Fruit fly (Drosophila melanogaster) whole organism, embryonic: ENCODE data around the gene mei-P26.

ENCODE experiments used
- Aef1 ChIP-seq: fragments of 200-800 bp; sonication (Bioruptor generic); IDR thresholded peaks from 3 replicates; pipeline ENCODE4 v1.3.6; 2022; ENCODE audit warnings: missing biosample characterization, missing genetic modification characterization
- Antp ChIP-seq: fragments of 200-800 bp; sonication (Bioruptor generic); optimal IDR thresholded peaks from 3 replicates; lab custom pipeline; 2016; ENCODE audit warnings: missing biosample characterization, missing genetic modification characterization
- Bgb ChIP-seq: fragments of 200-800 bp; sonication (Bioruptor generic); IDR thresholded peaks from 2 replicates; pipeline ENCODE4 v1.3.6; 2022; ENCODE audit warnings: missing biosample characterization, missing genetic modification characterization; ENCODE audit not compliant: partially characterized antibody
- Bteb2 ChIP-seq: fragments of 200-800 bp; sonication (Bioruptor generic); optimal IDR thresholded peaks from 2 replicates; lab custom pipeline; 2016; ENCODE audit warnings: missing biosample characterization, missing genetic modification characterization
- CG12744 ChIP-seq: fragments of 200-800 bp; sonication (Bioruptor generic); optimal IDR thresholded peaks from 2 replicates; lab custom pipeline; 2016; ENCODE audit warnings: missing biosample characterization, missing genetic modification characterization
- CG14710 ChIP-seq: fragments of 200-800 bp; sonication (Bioruptor generic); optimal IDR thresholded peaks from 3 replicates; lab custom pipeline; 2019; ENCODE audit warnings: missing biosample characterization, mild to moderate bottlenecking, missing genetic modification characterization, moderate library complexity
- CG16863 ChIP-seq: fragments of 200-800 bp; sonication (Bioruptor generic); optimal IDR thresholded peaks from 3 replicates; lab custom pipeline; 2016; ENCODE audit warnings: missing biosample characterization, missing genetic modification characterization
- CG17385 ChIP-seq: fragments of 200-800 bp; sonication (Bioruptor generic); optimal IDR thresholded peaks from 3 replicates; lab custom pipeline; 2018; ENCODE audit warnings: missing biosample characterization, mild to moderate bottlenecking, missing genetic modification characterization
- CG17802 ChIP-seq: fragments of 200-800 bp; sonication (Bioruptor generic); optimal IDR thresholded peaks from 2 replicates; lab custom pipeline; 2018; ENCODE audit warnings: missing biosample characterization, mild to moderate bottlenecking, missing genetic modification characterization, moderate library complexity
- CG1792 ChIP-seq: fragments of 200-800 bp; sonication (Bioruptor generic); optimal IDR thresholded peaks from 2 replicates; lab custom pipeline; 2016; ENCODE audit warnings: missing biosample characterization, missing genetic modification characterization
- CG2889 ChIP-seq: fragments of 200-800 bp; sonication (Bioruptor generic); IDR thresholded peaks from 3 replicates; pipeline ENCODE4 v1.3.6; 2022; ENCODE audit warnings: missing biosample characterization, missing genetic modification characterization
- CG32532 ChIP-seq: fragments of 200-800 bp; sonication (Bioruptor generic); IDR thresholded peaks from 2 replicates; pipeline ENCODE4 v1.3.6; 2022; ENCODE audit warnings: missing biosample characterization, missing genetic modification characterization
- CG32772 ChIP-seq: fragments of 200-800 bp; sonication (Bioruptor generic); IDR thresholded peaks from 2 replicates; pipeline ENCODE4 v1.3.6; 2022; ENCODE audit warnings: missing biosample characterization, missing genetic modification characterization
- CG6683 ChIP-seq: fragments of 200-800 bp; sonication (Bioruptor generic); optimal IDR thresholded peaks from 2 replicates; lab custom pipeline; 2017; ENCODE audit warnings: missing biosample characterization, mild to moderate bottlenecking, missing genetic modification characterization, missing genetic modification reagents
- CG6854 ChIP-seq: fragments of 200-800 bp; sonication (Bioruptor generic); optimal IDR thresholded peaks from 3 replicates; lab custom pipeline; 2017; ENCODE audit warnings: missing biosample characterization, mild to moderate bottlenecking, missing genetic modification characterization
- CG7357 ChIP-seq: fragments of 200-800 bp; sonication (Bioruptor generic); IDR thresholded peaks from 3 replicates; pipeline ENCODE4 v1.3.6; 2022; ENCODE audit warnings: missing biosample characterization, missing genetic modification characterization
- CG7786 ChIP-seq: fragments of 200-800 bp; sonication (Bioruptor generic); optimal IDR thresholded peaks from 2 replicates; lab custom pipeline; 2016; ENCODE audit warnings: missing biosample characterization, missing genetic modification characterization
- CG8359 ChIP-seq: fragments of 200-800 bp; sonication (Bioruptor generic); optimal IDR thresholded peaks from 2 replicates; lab custom pipeline; 2017; ENCODE audit warnings: missing biosample characterization, mild to moderate bottlenecking, missing genetic modification characterization, borderline replicate concordance
- Dbx ChIP-seq: fragments of 200-800 bp; sonication (Bioruptor generic); IDR thresholded peaks from 3 replicates; pipeline ENCODE4 v1.3.6; 2022; ENCODE audit warnings: missing biosample characterization, missing genetic modification characterization
- Drgx ChIP-seq: fragments of 200-800 bp; sonication (Bioruptor generic); IDR thresholded peaks from 2 replicates; pipeline ENCODE4 v1.3.6; 2022; ENCODE audit warnings: missing biosample characterization, missing genetic modification characterization
- ERR ChIP-seq: fragments of 200-800 bp; sonication (Bioruptor generic); optimal IDR thresholded peaks from 2 replicates; lab custom pipeline; 2016; ENCODE audit warnings: missing biosample characterization, missing genetic modification characterization
- Hr3 ChIP-seq: fragments of 200-800 bp; sonication (Bioruptor generic); optimal IDR thresholded peaks from 3 replicates; lab custom pipeline; 2016; ENCODE audit warnings: missing biosample characterization, missing genetic modification characterization
- Hr51 ChIP-seq, 2 experiments: fragments of 200-800 bp; sonication (Bioruptor generic); optimal IDR thresholded peaks; 2 replicates in 1 of 2; 3 replicates in 1 of 2; lab custom pipeline; 2016 to 2018; ENCODE audit warnings: missing biosample characterization in 2 of 2, missing genetic modification characterization in 2 of 2, mild to moderate bottlenecking in 1 of 2, moderate library complexity in 1 of 2
- MBD-R2 ChIP-seq: fragments of 200-800 bp; sonication (Bioruptor generic); IDR thresholded peaks from 2 replicates; pipeline ENCODE4 v1.3.6; 2022; ENCODE audit warnings: missing biosample characterization, missing genetic modification characterization
- Mes4 ChIP-seq: fragments of 200-800 bp; sonication (Bioruptor generic); optimal IDR thresholded peaks from 2 replicates; lab custom pipeline; 2016; ENCODE audit warnings: missing biosample characterization, missing genetic modification characterization
- NFAT ChIP-seq: fragments of 200-800 bp; sonication (Bioruptor generic); IDR thresholded peaks from 2 replicates; pipeline ENCODE4 v1.3.6; 2022; ENCODE audit warnings: missing biosample characterization, missing genetic modification characterization
- Oaz ChIP-seq: fragments of 200-800 bp; sonication (Bioruptor generic); IDR thresholded peaks from 2 replicates; pipeline ENCODE4 v1.3.6; 2022; ENCODE audit warnings: missing biosample characterization, missing genetic modification characterization
- Taf1 ChIP-seq: fragments of 200-800 bp; sonication (Bioruptor generic); IDR thresholded peaks from 2 replicates; pipeline ENCODE4 v1.3.6; 2022; ENCODE audit warnings: missing biosample characterization, missing genetic modification characterization
- Trl ChIP-seq, 3 experiments: fragments of >200 bp in 2 of 3; fragments of 200-800 bp in 1 of 3; sonication (Bioruptor generic) in 1 of 3; optimal IDR thresholded peaks; 2 replicates in 1 of 3; 3 replicates in 2 of 3; lab custom pipeline; 2016 to 2017; ENCODE audit warnings: missing biosample characterization in 1 of 3, missing genetic modification characterization in 1 of 3
- Xbp1 ChIP-seq: fragments of 200-800 bp; sonication (Bioruptor generic); optimal IDR thresholded peaks from 3 replicates; lab custom pipeline; 2016; ENCODE audit warnings: missing biosample characterization, mild to moderate bottlenecking, missing genetic modification characterization
- btn ChIP-seq: fragments of 200-800 bp; sonication (Bioruptor generic); optimal IDR thresholded peaks from 2 replicates; lab custom pipeline; 2016; ENCODE audit warnings: missing biosample characterization, missing genetic modification characterization
- chif ChIP-seq, 2 experiments: fragments of 200-800 bp; sonication (Bioruptor generic); optimal IDR thresholded peaks; 3 replicates each; lab custom pipeline; 2016; ENCODE audit warnings: missing biosample characterization in 2 of 2, missing genetic modification characterization in 2 of 2
- crc ChIP-seq: fragments of 200-800 bp; sonication (Bioruptor generic); optimal IDR thresholded peaks from 2 replicates; lab custom pipeline; 2016; ENCODE audit warnings: missing biosample characterization, missing genetic modification characterization
- dpn ChIP-seq, 2 experiments: fragments of 200-800 bp; sonication (Bioruptor generic); optimal IDR thresholded peaks; 3 replicates each; lab custom pipeline; 2016; ENCODE audit warnings: missing biosample characterization in 2 of 2, missing genetic modification characterization in 2 of 2
- dysf ChIP-seq: fragments of 200-800 bp; sonication (Bioruptor generic); IDR thresholded peaks from 3 replicates; pipeline ENCODE4 v1.3.6; 2022; ENCODE audit warnings: missing biosample characterization, missing genetic modification characterization
- ems ChIP-seq: fragments of 200-800 bp; sonication (Bioruptor generic); optimal IDR thresholded peaks from 3 replicates; lab custom pipeline; 2016; ENCODE audit warnings: missing biosample characterization, missing genetic modification characterization
- esg ChIP-seq: fragments of 200-800 bp; sonication (Bioruptor generic); conservative IDR thresholded peaks from 2 replicates; pipeline ENCODE4 v1.3.6; 2022; ENCODE audit warnings: missing biosample characterization, missing genetic modification characterization
- hb ChIP-seq: fragments of 200-800 bp; sonication (Bioruptor generic); IDR thresholded peaks from 3 replicates; pipeline ENCODE4 v1.3.6; 2022; ENCODE audit warnings: missing biosample characterization, missing genetic modification characterization; ENCODE audit not compliant: partially characterized antibody
- her ChIP-seq: fragments of 200-800 bp; sonication (Bioruptor generic); optimal IDR thresholded peaks from 2 replicates; lab custom pipeline; 2016; ENCODE audit warnings: missing biosample characterization, missing genetic modification characterization
- ken ChIP-seq: fragments of 200-800 bp; sonication (Bioruptor generic); IDR thresholded peaks from 3 replicates; pipeline ENCODE4 v1.3.6; 2022; ENCODE audit warnings: missing biosample characterization, missing genetic modification characterization
- lilli ChIP-seq: fragments of 200-800 bp; sonication (Bioruptor generic); optimal IDR thresholded peaks from 3 replicates; lab custom pipeline; 2016; ENCODE audit warnings: missing biosample characterization, missing genetic modification characterization
- odd ChIP-seq: fragments of 200-800 bp; sonication (Bioruptor generic); optimal IDR thresholded peaks from 2 replicates; lab custom pipeline; 2017; ENCODE audit warnings: missing biosample characterization, mild to moderate bottlenecking, missing genetic modification characterization
- scrt ChIP-seq: fragments of 200-800 bp; sonication (Bioruptor generic); optimal IDR thresholded peaks from 2 replicates; lab custom pipeline; 2018; ENCODE audit warnings: missing biosample characterization, mild to moderate bottlenecking, missing genetic modification characterization, moderate library complexity
- sd ChIP-seq: fragments of 200-800 bp; sonication (Bioruptor generic); optimal IDR thresholded peaks from 3 replicates; lab custom pipeline; 2018; ENCODE audit warnings: missing biosample characterization, mild to moderate bottlenecking, missing genetic modification characterization, moderate library complexity
- sisA ChIP-seq: fragments of 200-800 bp; sonication (Bioruptor generic); IDR thresholded peaks from 2 replicates; pipeline ENCODE4 v1.3.6; 2022; ENCODE audit warnings: missing biosample characterization, missing genetic modification characterization
- sug ChIP-seq: fragments of 200-800 bp; optimal IDR thresholded peaks from 2 replicates; lab custom pipeline; 2019; ENCODE audit warnings: missing biosample characterization, mild to moderate bottlenecking, missing genetic modification characterization, moderate library complexity
- tin ChIP-seq: fragments of 200-800 bp; sonication (Bioruptor generic); optimal IDR thresholded peaks from 3 replicates; lab custom pipeline; 2016; ENCODE audit warnings: missing biosample characterization, missing genetic modification characterization
- tna ChIP-seq: fragments of 200-800 bp; sonication (Bioruptor generic); IDR thresholded peaks from 2 replicates; pipeline ENCODE4 v1.3.6; 2022; ENCODE audit warnings: missing biosample characterization, missing genetic modification characterization; ENCODE audit not compliant: partially characterized antibody

The mei-P26 gene

dm6 chrX:9120828-9121754 lies 42.0 kb upstream of the mei-P26 start (continued):
- TF ChIP-seq CG6683 (GFP tag; lab: Kevin White, UChicago) (no peak), Antp (GFP tag; lab: Kevin White, UChicago) (no peak), CG12744 (no peak), ems (GFP tag; lab: Kevin White, UChicago) (peak; percentile 31), Oaz (GFP tag; lab: Robert Waterston, UW) (no peak), CG7357 (no peak), her (GFP tag; lab: Kevin White, UChicago) (no peak), Bgb (GFP tag; lab: Robert Waterston, UW) (0 out of 2 replicates have a peak, but pooled peaks have one; percentile 9), sug (tag; lab: Kevin White, UChicago) (no peak), CG1792 (no peak), MBD-R2 (GFP tag; lab: Robert Waterston, UW) (no peak), CG2889 (GFP tag; lab: Robert Waterston, UW) (no peak), Dbx (no peak), esg (GFP tag; lab: Robert Waterston, UW) (peak; percentile 25; the same call in 1 of the 2 replicates), Mes4 (GFP tag; lab: Kevin White, UChicago) (peak; percentile 5), ken (GFP tag; lab: Robert Waterston, UW) (peak; percentile 41; the same call in 1 of the 3 replicates), tna (GFP tag; lab: Robert Waterston, UW) (no peak), CG32532 (GFP tag; lab: Robert Waterston, UW) (peak; percentile 58; the same call in 1 of the 2 replicates), CG32772 (GFP tag; lab: Robert Waterston, UW) (no peak), sisA (GFP tag; lab: Robert Waterston, UW) (peak; percentile 40; the same call in 1 of the 2 replicates), CG6854 (GFP tag; lab: Kevin White, UChicago) (peak; percentile 18), Bteb2 (GFP tag; lab: Kevin White, UChicago) (peak; percentile 39), crc (GFP tag; lab: Kevin White, UChicago) (no peak), sd (tag; lab: Kevin White, UChicago) (no peak), lilli (GFP tag; lab: Kevin White, UChicago) (peak; percentile 41), Xbp1 (GFP tag; lab: Kevin White, UChicago) (peak; percentile 45), btn (GFP tag; lab: Kevin White, UChicago) (no peak), CG17385 (GFP tag; lab: Kevin White, UChicago) (peak; percentile 57), scrt (peak; percentile 4), Hr3 (GFP tag; lab: Kevin White, UChicago) (peak; percentile 8), Aef1 (GFP tag; lab: Robert Waterston, UW) (peak; percentile 16; the same call in 1 of the 3 replicates), chif (GFP tag; optimal IDR thresholded peaks at IDR 0.05; lab: Kevin White, UChicago) (peak in 1 of 2 experiments; percentile 52), tin (GFP tag; lab: Kevin White, UChicago) (peak; percentile 24), Hr51 (GFP tag; optimal IDR thresholded peaks at IDR 0.05; lab: Kevin White, UChicago) (peak in 1 of 2 experiments; percentile 48), Drgx (GFP tag; lab: Robert Waterston, UW) (peak; percentile 34; the same call in 1 of the 2 replicates), CG7786 (GFP tag; lab: Kevin White, UChicago) (peak; percentile 9), odd (no peak), CG16863 (GFP tag; lab: Kevin White, UChicago) (peak; percentile 0), CG14710 (tag; lab: Kevin White, UChicago) (peak; percentile 41), ERR (GFP tag; lab: Kevin White, UChicago) (no peak), NFAT (no peak), Trl (optimal IDR thresholded peaks at IDR 0.05; lab: Kevin White, UChicago) (no peak), Trl (GFP tag; optimal IDR thresholded peaks at IDR 0.05; lab: Kevin White, UChicago) (no peak), CG17802 (no peak), Taf1 (GFP tag; lab: Robert Waterston, UW) (peak; percentile 19; the same call in 1 of the 2 replicates), hb (GFP tag; lab: Robert Waterston, UW) (no peak), dysf (GFP tag; lab: Robert Waterston, UW) (peak; percentile 61; the same call in 2 of the 3 replicates), CG8359 (GFP tag; lab: Kevin White, UChicago) (peak; percentile 18), dpn (GFP tag; optimal IDR thresholded peaks at IDR 0.05; lab: Kevin White, UChicago) (peak; percentile 24 to 32)
